Worm (Caenorhabditis elegans): ENCODE results near the gene F46G10.4.

Gene F46G10.4

ce11 chrX:13364897-13365296 is 31.1 kb downstream of the F46G10.4 start, which contains the start of gene C49F8.1:
Gene C49F8.1 (minus strand): TSS chrX:13364997.
- no peak for TF ChIP-seq ref-1 (GFP tag; conservative IDR thresholded peaks at IDR 0.05)
- TF ChIP-seq klf-2 (GFP tag; conservative IDR thresholded peaks at IDR 0.05), result no peak
- TF ChIP-seq T22C8.4 (GFP tag; IDR thresholded peaks at IDR 0.05), result no peak
- TF ChIP-seq med-1 (GFP tag; optimal IDR thresholded peaks at IDR 0.05; ENCODE audit: insufficient read depth), result no peak
- no peak for TF ChIP-seq flt-1 (GFP tag; IDR thresholded peaks at IDR 0.05)
- TF ChIP-seq ztf-29 (GFP tag; IDR thresholded peaks at IDR 0.05), result no peak
- TF ChIP-seq ztf-23 (GFP tag; IDR thresholded peaks at IDR 0.05), result no peak
- no peak for TF ChIP-seq cog-1 (tag; optimal IDR thresholded peaks at IDR 0.05)
- no peak for TF ChIP-seq tab-1 (GFP tag; IDR thresholded peaks at IDR 0.05)

- TF ChIP-seq ztf-23 (GFP tag; IDR thresholded peaks at IDR 0.05), result no peak
- TF ChIP-seq tab-1 (GFP tag; IDR thresholded peaks at IDR 0.05), result no peak
- TF ChIP-seq T22C8.4 (GFP tag; IDR thresholded peaks at IDR 0.05), result no peak
- no peak for TF ChIP-seq cog-1 (tag; optimal IDR thresholded peaks at IDR 0.05)
- TF ChIP-seq ref-1 (GFP tag; conservative IDR thresholded peaks at IDR 0.05), result no peak
- TF ChIP-seq med-1 (GFP tag; optimal IDR thresholded peaks at IDR 0.05; ENCODE audit: insufficient read depth), result no peak
- no peak for TF ChIP-seq klf-2 (GFP tag; conservative IDR thresholded peaks at IDR 0.05)
- TF ChIP-seq ztf-29 (GFP tag; IDR thresholded peaks at IDR 0.05), result no peak
- TF ChIP-seq flt-1 (GFP tag; IDR thresholded peaks at IDR 0.05), result no peak
Observed at ce11 chrX:13366955-13367354, 33.1 kb downstream of the F46G10.4 start.

ce11 chrX:13368283-13368682 is 34.4 kb downstream of the F46G10.4 start:
- no peak for TF ChIP-seq T22C8.4 (GFP tag; IDR thresholded peaks at IDR 0.05)
- no peak for TF ChIP-seq tab-1 (GFP tag; IDR thresholded peaks at IDR 0.05)
- no peak for TF ChIP-seq ref-1 (GFP tag; conservative IDR thresholded peaks at IDR 0.05)
- TF ChIP-seq klf-2 (GFP tag; conservative IDR thresholded peaks at IDR 0.05), result no peak
- no peak for TF ChIP-seq ztf-29 (GFP tag; IDR thresholded peaks at IDR 0.05)

- no peak for TF ChIP-seq ref-1 (GFP tag; conservative IDR thresholded peaks at IDR 0.05)
- no peak for TF ChIP-seq med-1 (GFP tag; optimal IDR thresholded peaks at IDR 0.05; ENCODE audit: insufficient read depth)
- no peak for TF ChIP-seq flt-1 (GFP tag; IDR thresholded peaks at IDR 0.05)
- TF ChIP-seq tab-1 (GFP tag; IDR thresholded peaks at IDR 0.05), result no peak
- no peak for TF ChIP-seq ztf-23 (GFP tag; IDR thresholded peaks at IDR 0.05)
Observed at ce11 chrX:13376185-13376584, 42.3 kb downstream of the F46G10.4 start.

- TF ChIP-seq ref-1 (GFP tag; conservative IDR thresholded peaks at IDR 0.05) (no peak), flt-1 (GFP tag; IDR thresholded peaks at IDR 0.05) (no peak), med-1 (GFP tag; optimal IDR thresholded peaks at IDR 0.05; ENCODE audit: insufficient read depth) (no peak), T22C8.4 (GFP tag; IDR thresholded peaks at IDR 0.05) (no peak), klf-2 (GFP tag; conservative IDR thresholded peaks at IDR 0.05) (no peak), ztf-29 (GFP tag; IDR thresholded peaks at IDR 0.05) (no peak), tab-1 (GFP tag; IDR thresholded peaks at IDR 0.05) (no peak), cog-1 (tag; optimal IDR thresholded peaks at IDR 0.05) (no peak), ztf-23 (GFP tag; IDR thresholded peaks at IDR 0.05) (no peak)
Observed at ce11 chrX:13376851-13377250, 43.0 kb downstream of the F46G10.4 start, which contains the start of the genes C49F8.14 and gem-1. Gene C49F8.14 (minus strand): TSS chrX:13376949. Gene gem-1 (minus strand): TSS chrX:13376992.

- no peak for TF ChIP-seq ztf-23 (GFP tag; IDR thresholded peaks at IDR 0.05)
- TF ChIP-seq cog-1 (tag; optimal IDR thresholded peaks at IDR 0.05), result no peak
- TF ChIP-seq T22C8.4 (GFP tag; IDR thresholded peaks at IDR 0.05), result no peak
- TF ChIP-seq ref-1 (GFP tag; conservative IDR thresholded peaks at IDR 0.05), result no peak
- no peak for TF ChIP-seq klf-2 (GFP tag; conservative IDR thresholded peaks at IDR 0.05)
- no peak for TF ChIP-seq ztf-29 (GFP tag; IDR thresholded peaks at IDR 0.05)
- no peak for TF ChIP-seq med-1 (GFP tag; optimal IDR thresholded peaks at IDR 0.05; ENCODE audit: insufficient read depth)
- TF ChIP-seq tab-1 (GFP tag; IDR thresholded peaks at IDR 0.05), result no peak
- no peak for TF ChIP-seq flt-1 (GFP tag; IDR thresholded peaks at IDR 0.05)
Observed at ce11 chrX:13379072-13379471, 45.2 kb downstream of the F46G10.4 start.

ce11 chrX:13380988-13381742 is 47.3 kb downstream of the F46G10.4 start:
- TF ChIP-seq ref-1 (GFP tag; conservative IDR thresholded peaks at IDR 0.05) (no peak), klf-2 (GFP tag; conservative IDR thresholded peaks at IDR 0.05) (no peak)

ce11 chrX:13383273-13383672 is 49.4 kb downstream of the F46G10.4 start:
- no peak for TF ChIP-seq ztf-29 (GFP tag; IDR thresholded peaks at IDR 0.05)
- TF ChIP-seq ref-1 (GFP tag; conservative IDR thresholded peaks at IDR 0.05), result no peak
- TF ChIP-seq med-1 (GFP tag; optimal IDR thresholded peaks at IDR 0.05; ENCODE audit: insufficient read depth), result no peak
- no peak for TF ChIP-seq T22C8.4 (GFP tag; IDR thresholded peaks at IDR 0.05)
- no peak for TF ChIP-seq cog-1 (tag; optimal IDR thresholded peaks at IDR 0.05)
- no peak for TF ChIP-seq klf-2 (GFP tag; conservative IDR thresholded peaks at IDR 0.05)
- no peak for TF ChIP-seq flt-1 (GFP tag; IDR thresholded peaks at IDR 0.05)
- no peak for TF ChIP-seq ztf-23 (GFP tag; IDR thresholded peaks at IDR 0.05)
- no peak for TF ChIP-seq tab-1 (GFP tag; IDR thresholded peaks at IDR 0.05)

- TF ChIP-seq med-1 (GFP tag; optimal IDR thresholded peaks at IDR 0.05; ENCODE audit: insufficient read depth) (no peak), tab-1 (GFP tag; IDR thresholded peaks at IDR 0.05) (no peak), ztf-23 (GFP tag; IDR thresholded peaks at IDR 0.05) (no peak), flt-1 (GFP tag; IDR thresholded peaks at IDR 0.05) (no peak), klf-2 (GFP tag; conservative IDR thresholded peaks at IDR 0.05) (no peak), T22C8.4 (GFP tag; IDR thresholded peaks at IDR 0.05) (no peak), ref-1 (GFP tag; conservative IDR thresholded peaks at IDR 0.05) (no peak), cog-1 (tag; optimal IDR thresholded peaks at IDR 0.05) (no peak), ztf-29 (GFP tag; IDR thresholded peaks at IDR 0.05) (no peak)
Observed at ce11 chrX:13384743-13385142, 50.9 kb downstream of the F46G10.4 start.
